Worm (Caenorhabditis elegans) whole organism, early embryonic: Measurements from ENCODE around the gene str-205.

Experiments used
- B0310.2 ChIP-seq: sonication (generic microtip); optimal IDR thresholded peaks from 2 replicates; lab custom pipeline; 2016; ENCODE audit warnings: mild to moderate bottlenecking, missing genetic modification characterization, missing compliant biosample characterization
- aly-1 ChIP-seq: sonication (generic microtip); optimal IDR thresholded peaks from 2 replicates; lab custom pipeline; 2016; ENCODE audit warnings: missing genetic modification characterization, missing compliant biosample characterization
- ama-1 ChIP-seq: fragments of 150-350 bp; optimal IDR thresholded peaks from 2 replicates; lab custom pipeline; 2014
- ceh-13 ChIP-seq: fragments of 200-800 bp; sonication (Bioruptor generic); optimal IDR thresholded peaks from 2 replicates; lab custom pipeline; 2018; ENCODE audit warnings: mild to moderate bottlenecking, missing genetic modification characterization, missing compliant biosample characterization
- ceh-36 ChIP-seq: sonication (generic microtip); optimal IDR thresholded peaks from 2 replicates; lab custom pipeline; 2016; ENCODE audit warnings: missing genetic modification characterization, inconsistent platforms, missing compliant biosample characterization
- ets-7 ChIP-seq: sonication (generic microtip); optimal IDR thresholded peaks from 2 replicates; lab custom pipeline; 2016; ENCODE audit warnings: missing genotype, missing genetic modification characterization, missing compliant biosample characterization
- flt-1 ChIP-seq: fragments of 200-800 bp; sonication (Bioruptor generic); IDR thresholded peaks from 2 replicates; pipeline ENCODE4 v1.3.6; 2022; ENCODE audit warnings: missing genetic modification characterization, missing compliant biosample characterization
- hmbx-1 ChIP-seq: sonication (generic microtip); optimal IDR thresholded peaks from 2 replicates; lab custom pipeline; 2016; ENCODE audit warnings: mild to moderate bottlenecking, missing genetic modification characterization, missing compliant biosample characterization
- hnd-1 ChIP-seq: sonication (generic microtip); optimal IDR thresholded peaks from 2 replicates; lab custom pipeline; 2016; ENCODE audit warnings: missing genetic modification characterization, missing compliant biosample characterization
- sea-1 ChIP-seq: fragments of 200-800 bp; sonication (Bioruptor generic); conservative IDR thresholded peaks from 2 replicates; pipeline ENCODE4 v1.3.6; 2022; ENCODE audit warnings: missing genetic modification characterization, missing compliant biosample characterization
- tbx-37 ChIP-seq: fragments of 200-800 bp; sonication (Bioruptor generic); conservative IDR thresholded peaks from 2 replicates; pipeline ENCODE4 v1.3.6; 2022; ENCODE audit warnings: missing genetic modification reagents, missing genetic modification characterization, missing compliant biosample characterization
- tra-4 ChIP-seq: sonication (generic microtip); optimal IDR thresholded peaks from 2 replicates; lab custom pipeline; 2017; ENCODE audit warnings: missing genetic modification characterization, missing compliant biosample characterization

- TF ChIP-seq tra-4 (tag; lab: Kevin White, UChicago), result no peak
- no peak for TF ChIP-seq sea-1 (GFP tag; lab: Robert Waterston, UW)
- no peak for TF ChIP-seq tbx-37 (GFP tag; lab: Robert Waterston, UW)
- no peak for TF ChIP-seq ets-7 (tag; lab: Kevin White, UChicago)
- no peak for TF ChIP-seq ama-1 (lab: Kevin White, UChicago)
- no peak for TF ChIP-seq ceh-36 (tag; lab: Kevin White, UChicago)
- no peak for TF ChIP-seq hnd-1 (tag; lab: Kevin White, UChicago)
- TF ChIP-seq B0310.2, result no peak
- TF ChIP-seq hmbx-1 (tag; lab: Kevin White, UChicago), result no peak
- TF ChIP-seq aly-1 (tag; lab: Kevin White, UChicago), result no peak
- no peak for TF ChIP-seq flt-1 (GFP tag; lab: Robert Waterston, UW)
- TF ChIP-seq ceh-13 (GFP tag; lab: Kevin White, UChicago), result no peak
Observed at ce11 chrV:4974677-4975076, 44.9 kb upstream of the str-205 start, which contains the start of gene srsx-10.
